Fruit fly (Drosophila melanogaster): ENCODE measurements around the gene Or7a.

Gene Or7a

DNA sequence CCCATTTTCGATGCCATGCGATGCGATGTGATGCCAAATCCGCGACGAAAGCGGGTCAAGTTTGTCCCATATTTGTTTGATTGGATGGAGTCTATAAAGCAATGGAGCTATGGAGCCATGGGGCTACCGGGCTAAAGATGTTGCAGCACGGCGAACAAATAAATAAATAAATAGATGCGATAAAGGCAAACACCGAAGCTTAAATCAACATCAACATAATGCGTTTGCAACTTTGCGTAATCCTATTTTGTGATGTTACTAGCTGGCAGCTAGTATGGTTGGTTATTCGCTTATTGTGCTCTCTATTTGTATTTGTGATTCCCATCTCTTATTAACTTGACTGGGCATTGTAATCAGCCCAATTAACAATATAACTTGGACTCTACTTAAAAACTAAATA, 37.4 kb downstream of the Or7a start:
- no peak for TF ChIP-seq lola (GFP tag; optimal IDR thresholded peaks at IDR 0.05)
- TF ChIP-seq OdsH (GFP tag; optimal IDR thresholded peaks at IDR 0.05): no peak

DNA sequence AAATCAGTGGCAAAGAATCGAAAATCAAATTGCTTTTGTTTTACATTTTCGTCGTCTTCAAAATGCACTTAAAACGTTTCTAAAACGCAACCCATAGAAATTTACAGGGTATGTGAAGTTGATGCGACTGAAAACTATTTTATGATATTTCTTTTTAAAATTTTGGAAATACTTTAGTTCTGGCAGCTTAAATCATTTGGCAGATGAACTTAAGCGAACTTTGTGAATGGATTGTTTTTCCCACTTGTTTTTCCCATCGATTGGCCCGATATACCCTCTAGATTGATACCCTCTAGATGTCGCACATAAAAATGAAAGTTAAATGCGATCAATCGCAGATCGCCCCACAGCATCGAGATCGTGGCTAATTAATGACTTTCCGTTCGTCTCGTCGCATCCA, 39.4 kb downstream of the Or7a start:
- TF ChIP-seq dl (GFP tag; optimal IDR thresholded peaks at IDR 0.05; ENCODE audit: insufficient read depth in 1 of 2, partially characterized antibody in 2 of 2) (no peak), sv (GFP tag; optimal IDR thresholded peaks at IDR 0.05) (peak; percentile 9), h (GFP tag; optimal IDR thresholded peaks at IDR 0.05) (no peak)

DNA sequence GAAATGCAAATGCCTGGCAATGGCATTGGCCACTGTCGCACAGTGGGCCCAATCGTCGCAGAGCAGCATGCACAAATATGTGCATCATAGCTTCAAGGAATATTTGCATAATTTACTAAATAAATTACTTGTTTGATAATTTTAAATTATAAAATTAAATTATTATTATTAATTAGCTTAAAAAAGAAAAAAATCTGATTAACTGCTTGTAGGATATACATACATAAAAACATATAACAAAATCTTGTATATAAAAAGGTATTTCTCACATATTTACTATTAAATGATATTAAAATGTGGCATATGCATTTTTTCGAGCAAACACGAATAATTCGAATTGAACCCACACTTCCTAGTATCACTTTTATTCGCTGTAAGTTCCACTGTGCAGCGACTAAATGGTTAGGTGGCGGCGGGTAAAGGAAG, 40.3 kb downstream of the Or7a start:
- no peak for TF ChIP-seq dsf (GFP tag; optimal IDR thresholded peaks at IDR 0.05; ENCODE audit: borderline replicate concordance)
- no peak for TF ChIP-seq brk (GFP tag; optimal IDR thresholded peaks at IDR 0.05)
- TF ChIP-seq h (GFP tag; optimal IDR thresholded peaks at IDR 0.05): no peak
- TF ChIP-seq sage (GFP tag; optimal IDR thresholded peaks at IDR 0.05): no peak
- no peak for TF ChIP-seq Rel (GFP tag; optimal IDR thresholded peaks at IDR 0.05)
- TF ChIP-seq Rel (tag; optimal IDR thresholded peaks at IDR 0.05): no peak
- no peak for TF ChIP-seq Hr78 (GFP tag; optimal IDR thresholded peaks at IDR 0.05)
- no peak for TF ChIP-seq br (GFP tag; optimal IDR thresholded peaks at IDR 0.05)
- no peak for TF ChIP-seq foxo (GFP tag; optimal IDR thresholded peaks at IDR 0.05)
- TF ChIP-seq Sp1 (GFP tag; optimal IDR thresholded peaks at IDR 0.05): no peak
- TF ChIP-seq Abd-B (GFP tag; optimal IDR thresholded peaks at IDR 0.05): no peak
- no peak for TF ChIP-seq dl (GFP tag; optimal IDR thresholded peaks at IDR 0.05; ENCODE audit: insufficient read depth in 1 of 2, partially characterized antibody in 2 of 2)
- TF ChIP-seq HLH106 (tag; optimal IDR thresholded peaks at IDR 0.05): no peak

DNA sequence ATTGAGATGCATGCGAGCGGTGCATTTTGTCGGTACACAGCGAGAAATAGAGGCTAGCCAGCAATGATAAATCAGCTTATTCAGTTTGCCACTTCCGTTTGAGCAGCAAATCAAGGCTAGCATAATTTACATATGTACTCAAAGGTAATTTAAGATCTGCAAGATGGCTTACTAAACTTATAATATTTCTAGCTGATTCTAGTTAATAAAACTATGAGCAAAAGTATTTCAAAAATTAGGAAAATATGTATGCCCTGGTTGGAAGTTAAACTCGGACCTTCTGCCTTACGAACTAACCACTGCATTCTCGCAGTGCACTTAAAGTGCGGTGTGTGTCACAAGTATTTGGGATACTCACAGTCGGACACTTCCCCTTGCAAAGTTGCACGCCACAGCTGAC, 42.7 kb downstream of the Or7a start:
- TF ChIP-seq sv (GFP tag; optimal IDR thresholded peaks at IDR 0.05) (no peak), CG9705 (GFP tag; optimal IDR thresholded peaks at IDR 0.05) (no peak), Hr83 (GFP tag; optimal IDR thresholded peaks at IDR 0.05; ENCODE audit: poor library complexity, severe bottlenecking) (no peak), br (GFP tag; optimal IDR thresholded peaks at IDR 0.05) (no peak), OdsH (GFP tag; optimal IDR thresholded peaks at IDR 0.05) (no peak), N (GFP tag; optimal IDR thresholded peaks at IDR 0.05) (no peak)

DNA sequence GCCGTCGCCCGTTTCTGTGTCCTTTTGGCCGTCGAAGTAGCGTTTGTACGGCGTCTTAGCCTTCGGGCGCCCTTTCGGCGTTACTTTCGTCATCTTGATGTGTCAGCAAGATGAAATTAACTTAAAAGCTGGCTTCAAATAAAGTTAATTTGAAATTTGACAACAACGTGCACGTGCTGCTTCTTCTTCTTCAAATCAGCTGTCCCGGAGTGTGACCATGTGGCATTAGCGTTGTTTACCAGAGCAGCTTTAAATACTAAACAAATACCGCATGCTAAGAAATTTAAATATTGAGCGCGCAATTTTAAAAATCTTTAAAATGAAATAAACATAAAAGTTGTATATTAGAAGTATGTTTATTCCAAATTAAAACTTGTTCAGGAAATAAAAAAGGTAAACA, 44.6 kb downstream of the Or7a start, which contains the start of gene CG2260:
Gene CG2260 (minus strand): TSS at position 209 of the 400 bp plus-strand sequence.
- TF ChIP-seq ey (GFP tag; optimal IDR thresholded peaks at IDR 0.05): no peak
- TF ChIP-seq sv (GFP tag; optimal IDR thresholded peaks at IDR 0.05): no peak
- TF ChIP-seq Mio (GFP tag; optimal IDR thresholded peaks at IDR 0.05): no peak
- no peak for TF ChIP-seq tai (GFP tag; optimal IDR thresholded peaks at IDR 0.05)
- no peak for TF ChIP-seq h (GFP tag; optimal IDR thresholded peaks at IDR 0.05)
- TF ChIP-seq dmrt93B (GFP tag; optimal IDR thresholded peaks at IDR 0.05): no peak

DNA sequence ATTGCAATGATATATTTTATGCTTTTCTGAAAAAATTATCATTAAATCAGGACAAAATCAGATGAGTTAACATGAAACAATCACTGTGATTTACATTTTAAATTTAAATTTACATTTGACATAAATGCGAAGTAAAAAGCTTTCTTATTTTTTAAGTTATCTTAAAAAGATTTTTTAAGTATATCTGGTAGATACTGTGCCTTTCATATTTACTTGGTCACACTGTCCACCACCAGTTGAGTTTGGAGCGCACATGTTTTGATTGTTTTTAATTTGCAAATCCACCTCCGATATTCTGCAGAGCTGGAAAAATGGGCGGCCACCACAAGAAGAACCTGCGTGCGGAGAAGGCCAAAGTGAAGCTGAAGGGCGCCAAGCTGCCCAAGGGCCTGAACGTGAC, 48.7 kb downstream of the Or7a start, which contains the start of gene CG1575:
Gene CG1575 (plus strand): TSS at position 200 of the 400 bp plus-strand sequence.
- no peak for TF ChIP-seq HLH106 (tag; optimal IDR thresholded peaks at IDR 0.05)
- TF ChIP-seq Hr78 (GFP tag; optimal IDR thresholded peaks at IDR 0.05): no peak
- no peak for TF ChIP-seq Hnf4 (GFP tag; optimal IDR thresholded peaks at IDR 0.05)
- no peak for TF ChIP-seq sage (GFP tag; optimal IDR thresholded peaks at IDR 0.05)
- no peak for TF ChIP-seq brk (GFP tag; optimal IDR thresholded peaks at IDR 0.05)
- no peak for TF ChIP-seq Vsx2 (GFP tag; optimal IDR thresholded peaks at IDR 0.05; ENCODE audit: partially characterized antibody)
- no peak for TF ChIP-seq usp (GFP tag; optimal IDR thresholded peaks at IDR 0.05)
- no peak for TF ChIP-seq Dif (GFP tag; optimal IDR thresholded peaks at IDR 0.05; ENCODE audit: partially characterized antibody)
- no peak for TF ChIP-seq dl (GFP tag; optimal IDR thresholded peaks at IDR 0.05; ENCODE audit: insufficient read depth in 1 of 2, partially characterized antibody in 2 of 2)
- no peak for TF ChIP-seq jim (GFP tag; optimal IDR thresholded peaks at IDR 0.05)
- TF ChIP-seq fru (GFP tag; optimal IDR thresholded peaks at IDR 0.05): no peak
- no peak for TF ChIP-seq Myc (optimal IDR thresholded peaks at IDR 0.05)
- TF ChIP-seq rgr (GFP tag; optimal IDR thresholded peaks at IDR 0.05): no peak
